Worm (Caenorhabditis elegans): ENCODE results near the gene F01D5.5.

ce11 chrII:14006210-14006609 is 4.1 kb upstream of the F01D5.5 start, which contains the start of gene F01D5.6:
- TF ChIP-seq daf-12 (tag; optimal IDR thresholded peaks at IDR 0.05) (no peak), nhr-28 (tag; optimal IDR thresholded peaks at IDR 0.05) (no peak), unc-130 (GFP tag; optimal IDR thresholded peaks at IDR 0.05) (no peak), aly-2 (tag; optimal IDR thresholded peaks at IDR 0.05) (no peak), lin-15B (tag; optimal IDR thresholded peaks at IDR 0.05) (no peak), php-3 (GFP tag; IDR thresholded peaks at IDR 0.05) (no peak), ces-1 (GFP tag; optimal IDR thresholded peaks at IDR 0.05) (no peak), lin-38 (GFP tag; IDR thresholded peaks at IDR 0.05) (no peak), ztf-11 (tag; optimal IDR thresholded peaks at IDR 0.05) (no peak), jun-1 (tag; optimal IDR thresholded peaks at IDR 0.05) (no peak), aha-1 (tag) (no peak), egl-27 (tag; optimal IDR thresholded peaks at IDR 0.05) (no peak), mdl-1 (tag; optimal IDR thresholded peaks at IDR 0.05) (no peak), unc-39 (tag; optimal IDR thresholded peaks at IDR 0.05) (no peak)
